Fruit fly (Drosophila melanogaster): ENCODE measurements around the gene CG14718.

CG14718 gene

dm6 chr3R:11678016-11678415, 22.4 kb upstream of the CG14718 start, which contains the start of gene CG18476 (continued):
- TF ChIP-seq CG10631 (GFP tag; optimal IDR thresholded peaks at IDR 0.05) (peak; percentile 92), OdsH (GFP tag; optimal IDR thresholded peaks at IDR 0.05) (peak; percentile 91), CG3919 (GFP tag; optimal IDR thresholded peaks at IDR 0.05) (peak; percentile 91), CG11294 (GFP tag; IDR thresholded peaks at IDR 0.05) (peak; percentile 91), CG8319 (GFP tag; optimal IDR thresholded peaks at IDR 0.05) (peak; percentile 75), Sox15 (GFP tag; optimal IDR thresholded peaks at IDR 0.05) (peak; percentile 87), cyc (GFP tag; optimal IDR thresholded peaks at IDR 0.05) (peak; percentile 91), Gug (GFP tag; IDR thresholded peaks at IDR 0.05) (peak; percentile 95), eg (GFP tag; IDR thresholded peaks at IDR 0.05) (peak; percentile 98), acj6 (GFP tag; optimal IDR thresholded peaks at IDR 0.05) (peak; percentile 89), Sox102F (GFP tag; optimal IDR thresholded peaks at IDR 0.05) (no peak), CG6854 (GFP tag; optimal IDR thresholded peaks at IDR 0.05) (peak; percentile 27), CG11902 (GFP tag; optimal IDR thresholded peaks at IDR 0.05) (peak; percentile 86), Smox (GFP tag; optimal IDR thresholded peaks at IDR 0.05) (peak; percentile 91), CG8119 (GFP tag; IDR thresholded peaks at IDR 0.05) (peak; percentile 95), CG6792 (GFP tag; optimal IDR thresholded peaks at IDR 0.05) (peak; percentile 88), Hr38 (GFP tag; optimal IDR thresholded peaks at IDR 0.05) (no peak), CG6276 (GFP tag; optimal IDR thresholded peaks at IDR 0.05) (peak; percentile 89), vri (GFP tag; optimal IDR thresholded peaks at IDR 0.05) (peak; percentile 59), CG1621 (tag; optimal IDR thresholded peaks at IDR 0.05) (peak; percentile 86), topi (GFP tag; optimal IDR thresholded peaks at IDR 0.05) (peak; percentile 90), Ets96B (tag; optimal IDR thresholded peaks at IDR 0.05) (peak; percentile 95), fd59A (GFP tag; optimal IDR thresholded peaks at IDR 0.05) (peak; percentile 82), Blimp-1 (GFP tag; optimal IDR thresholded peaks at IDR 0.05) (peak; percentile 77), achi (GFP tag; optimal IDR thresholded peaks at IDR 0.05) (peak; percentile 88), pdm3 (GFP tag; optimal IDR thresholded peaks at IDR 0.05) (peak; percentile 94), CG7368 (GFP tag; optimal IDR thresholded peaks at IDR 0.05) (peak; percentile 79), CG6808 (GFP tag; optimal IDR thresholded peaks at IDR 0.05) (peak; percentile 84), ss (GFP tag; optimal IDR thresholded peaks at IDR 0.05) (peak in 1 of 2 experiments; percentile 90), Hr4 (GFP tag; optimal IDR thresholded peaks at IDR 0.05) (peak; percentile 92), Eip75B (GFP tag; optimal IDR thresholded peaks at IDR 0.05) (no peak), Eip93F (GFP tag; optimal IDR thresholded peaks at IDR 0.05) (peak; percentile 3)

dm6 chr3R:11679513-11679912, 20.9 kb upstream of the CG14718 start, which contains the start of the genes Taf12 and Ho:
Gene Taf12 (minus strand): TSS chr3R:11679690.
Gene Ho (plus strand): TSS chr3R:11679743.
- TF ChIP-seq Eip78C (GFP tag) = peak; percentile 74
- TF ChIP-seq svp (GFP tag) = peak; percentile 70
- peak; percentile 21 for TF ChIP-seq esn (GFP tag; optimal IDR thresholded peaks at IDR 0.05)
- TF ChIP-seq vri (GFP tag; optimal IDR thresholded peaks at IDR 0.05) = peak; percentile 37
- peak; percentile 54 for TF ChIP-seq fkh (GFP tag; optimal IDR thresholded peaks at IDR 0.05)
- no peak for TF ChIP-seq Gug (GFP tag; IDR thresholded peaks at IDR 0.05)
- TF ChIP-seq Blimp-1 (GFP tag; optimal IDR thresholded peaks at IDR 0.05) = no peak
- peak; percentile 98 for TF ChIP-seq Sox14 (GFP tag; optimal IDR thresholded peaks at IDR 0.05)

dm6 chr3R:11683675-11684074, 16.7 kb upstream of the CG14718 start:
- no peak for TF ChIP-seq fd85E (GFP tag; optimal IDR thresholded peaks at IDR 0.05)
- peak; percentile 35 for TF ChIP-seq vri (GFP tag; optimal IDR thresholded peaks at IDR 0.05)

dm6 chr3R:11684316-11684715, 16.1 kb upstream of the CG14718 start, which contains the start of gene CG6830:
Gene CG6830 (minus strand): TSS chr3R:11684342.
- no peak for TF ChIP-seq salr (GFP tag; optimal IDR thresholded peaks at IDR 0.05)
- no peak for TF ChIP-seq OdsH (GFP tag; optimal IDR thresholded peaks at IDR 0.05)
- no peak for TF ChIP-seq CG8119 (GFP tag; IDR thresholded peaks at IDR 0.05)
- TF ChIP-seq acj6 (GFP tag; optimal IDR thresholded peaks at IDR 0.05) = no peak
- no peak for TF ChIP-seq CG15336 (GFP tag; IDR thresholded peaks at IDR 0.05)

Measured in whole organism, prepupa.